Worm (Caenorhabditis elegans): ENCODE measurements around the gene srlf-2.

The srlf-2 gene

ce11 chrIV:8530042-8531027, 40.3 kb downstream of the srlf-2 start (continued):
- TF ChIP-seq nhr-77 (tag; optimal IDR thresholded peaks at IDR 0.05), result no peak
- TF ChIP-seq pag-3 (tag; optimal IDR thresholded peaks at IDR 0.05; ENCODE audit: borderline replicate concordance, insufficient read depth), result no peak
- TF ChIP-seq nhr-20 (tag; optimal IDR thresholded peaks at IDR 0.05), result peak; percentile 87
- no peak for TF ChIP-seq nhr-11 (tag; optimal IDR thresholded peaks at IDR 0.05)
- peak; percentile 29 for TF ChIP-seq unc-130 (tag; optimal IDR thresholded peaks at IDR 0.05)
- TF ChIP-seq jun-1 (tag; optimal IDR thresholded peaks at IDR 0.05), result peak; percentile 70
- no peak for TF ChIP-seq nhr-12 (tag; optimal IDR thresholded peaks at IDR 0.05)
- no peak for TF ChIP-seq sup-37 (GFP tag; optimal IDR thresholded peaks at IDR 0.05)
- no peak for TF ChIP-seq grh-1 (GFP tag; IDR thresholded peaks at IDR 0.05)
- TF ChIP-seq sox-4 (tag; optimal IDR thresholded peaks at IDR 0.05), result no peak
- peak; percentile 33 for TF ChIP-seq xbp-1 (tag; optimal IDR thresholded peaks at IDR 0.05)
- no peak for TF ChIP-seq isw-1 (GFP tag; IDR thresholded peaks at IDR 0.05)
- TF ChIP-seq mep-1 (tag; optimal IDR thresholded peaks at IDR 0.05), result peak; percentile 61

- TF ChIP-seq nhr-20 (tag; optimal IDR thresholded peaks at IDR 0.05) (peak; percentile 18), sox-4 (tag; optimal IDR thresholded peaks at IDR 0.05) (no peak), isw-1 (GFP tag; IDR thresholded peaks at IDR 0.05) (no peak), nhr-71 (tag; optimal IDR thresholded peaks at IDR 0.05) (peak; percentile 8), sup-37 (GFP tag; optimal IDR thresholded peaks at IDR 0.05) (no peak), lsy-2 (tag; optimal IDR thresholded peaks at IDR 0.05) (no peak), nhr-19 (GFP tag; conservative IDR thresholded peaks at IDR 0.05) (0 out of 2 replicates have a peak, but pooled peaks have one; percentile 9), elt-2 (tag; optimal IDR thresholded peaks at IDR 0.05) (peak; percentile 76), fkh-4 (tag; optimal IDR thresholded peaks at IDR 0.05; ENCODE audit: borderline replicate concordance) (no peak), efl-1 (optimal IDR thresholded peaks at IDR 0.05) (no peak), efl-1 (GFP tag; optimal IDR thresholded peaks at IDR 0.05 in 1 of 2) (no peak), pax-3 (tag; optimal IDR thresholded peaks at IDR 0.05) (no peak), lir-3 (tag; optimal IDR thresholded peaks at IDR 0.05; ENCODE audit: poor library complexity) (no peak), lin-35 (GFP tag; optimal IDR thresholded peaks at IDR 0.05) (peak in 1 of 2 experiments; percentile 36), blmp-1 (tag; optimal IDR thresholded peaks at IDR 0.05) (peak; percentile 54), vab-15 (tag; optimal IDR thresholded peaks at IDR 0.05) (no peak)
Measured at ce11 chrIV:8532024-8532423, 42.0 kb downstream of the srlf-2 start.

- TF ChIP-seq elt-2 (tag; optimal IDR thresholded peaks at IDR 0.05) (peak; percentile 81), blmp-1 (tag; optimal IDR thresholded peaks at IDR 0.05) (peak; percentile 30), lin-35 (GFP tag; optimal IDR thresholded peaks at IDR 0.05) (peak in 1 of 2 experiments; percentile 14), egl-13 (tag; optimal IDR thresholded peaks at IDR 0.05) (no peak), C34B4.2 (tag; optimal IDR thresholded peaks at IDR 0.05) (no peak)
Measured at ce11 chrIV:8532796-8533195, 42.8 kb downstream of the srlf-2 start.

- no peak for TF ChIP-seq pag-3 (tag; optimal IDR thresholded peaks at IDR 0.05; ENCODE audit: borderline replicate concordance, insufficient read depth)
- no peak for TF ChIP-seq tbx-2 (tag; optimal IDR thresholded peaks at IDR 0.05)
- TF ChIP-seq nhr-85 (tag), result peak; percentile 23
- TF ChIP-seq tlp-1 (tag; optimal IDR thresholded peaks at IDR 0.05), result no peak
Measured at ce11 chrIV:8534189-8534588, 44.2 kb downstream of the srlf-2 start.

DNA sequence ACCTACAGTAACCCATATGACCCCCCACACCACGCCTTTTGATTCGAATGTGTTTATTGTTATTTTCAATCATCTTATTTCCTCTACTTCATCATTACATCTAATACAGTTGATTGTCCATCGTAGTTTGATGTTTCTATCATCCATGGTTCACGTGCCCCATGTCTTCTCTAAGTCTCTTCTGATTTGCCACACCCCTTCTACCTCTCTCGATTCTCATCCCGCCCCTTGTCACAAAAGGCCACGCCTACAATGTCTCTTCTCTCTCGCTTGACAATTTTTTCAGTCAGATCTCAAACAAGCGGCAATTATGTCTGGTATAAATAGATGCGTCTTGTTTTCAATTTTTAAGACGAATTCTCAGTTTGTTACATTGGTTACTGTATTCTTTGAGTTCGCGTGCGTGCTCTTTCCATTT, 45.0 kb downstream of the srlf-2 start:
- TF ChIP-seq swsn-7 (tag; optimal IDR thresholded peaks at IDR 0.05) (peak; percentile 10), elt-3 (tag; optimal IDR thresholded peaks at IDR 0.05) (peak in 4 of 6 experiments; percentile 21 to 86 (median 62)), lir-3 (tag; optimal IDR thresholded peaks at IDR 0.05; ENCODE audit: poor library complexity) (peak; percentile 5), ama-1 (optimal IDR thresholded peaks at IDR 0.05) (peak; percentile 18), nhr-47 (tag; optimal IDR thresholded peaks at IDR 0.05) (peak; percentile 21), nhr-77 (tag; optimal IDR thresholded peaks at IDR 0.05) (no peak), F16B12.6 (tag; optimal IDR thresholded peaks at IDR 0.05) (no peak), efl-1 (optimal IDR thresholded peaks at IDR 0.05) (peak in 1 of 2 experiments; percentile 9), efl-1 (GFP tag; optimal IDR thresholded peaks at IDR 0.05 in 1 of 2) (no peak), nhr-20 (tag; optimal IDR thresholded peaks at IDR 0.05) (peak; percentile 92), blmp-1 (tag; optimal IDR thresholded peaks at IDR 0.05) (peak; percentile 55), mab-9 (GFP tag; IDR thresholded peaks at IDR 0.05) (no peak), fkh-4 (tag; optimal IDR thresholded peaks at IDR 0.05; ENCODE audit: borderline replicate concordance) (no peak), ceh-88 (GFP tag; IDR thresholded peaks at IDR 0.05) (0 out of 2 replicates have a peak, but pooled peaks have one; percentile 23), nhr-28 (tag; optimal IDR thresholded peaks at IDR 0.05) (no peak), nhr-71 (tag; optimal IDR thresholded peaks at IDR 0.05) (peak; percentile 92), nhr-85 (tag) (peak; percentile 94), lin-35 (GFP tag; optimal IDR thresholded peaks at IDR 0.05) (peak in 1 of 2 experiments; percentile 74), nhr-90 (tag; optimal IDR thresholded peaks at IDR 0.05; ENCODE audit: poor library complexity) (peak; percentile 59), rnt-1 (tag; optimal IDR thresholded peaks at IDR 0.05) (peak; percentile 43), aha-1 (tag; optimal IDR thresholded peaks at IDR 0.05) (no peak)

Measured in whole organism, L1 larva.